Fruit fly (Drosophila melanogaster) whole organism, embryonic: ENCODE measurements around the gene st.

ENCODE experiments used
- Abd-B ChIP-seq: fragments of 200-800 bp; sonication (Bioruptor generic); optimal IDR thresholded peaks from 2 replicates; lab custom pipeline; 2018; ENCODE audit warnings: missing biosample characterization, mild to moderate bottlenecking, missing genetic modification characterization, moderate library complexity
- Ada2b ChIP-seq: fragments of 200-800 bp; sonication (Bioruptor generic); IDR thresholded peaks from 2 replicates; pipeline ENCODE4 v1.3.6; 2022; ENCODE audit warnings: missing biosample characterization, missing genetic modification characterization
- Awh ChIP-seq: fragments of 200-800 bp; sonication (Bioruptor generic); IDR thresholded peaks from 2 replicates; pipeline ENCODE4, ENCODE4 v1.3.6; 2022; ENCODE audit warnings: missing biosample characterization, missing genetic modification characterization
- CG10209 ChIP-seq: fragments of 200-800 bp; sonication (Bioruptor generic); optimal IDR thresholded peaks from 3 replicates; lab custom pipeline; 2017; ENCODE audit warnings: missing biosample characterization, mild to moderate bottlenecking, missing genetic modification characterization, missing genetic modification reagents
- CG10366 ChIP-seq: fragments of 200-800 bp; sonication (Bioruptor generic); IDR thresholded peaks from 2 replicates; pipeline ENCODE4 v1.3.6; 2022; ENCODE audit warnings: missing biosample characterization, missing genetic modification characterization
- CG13624 ChIP-seq: fragments of 200-800 bp; sonication (Bioruptor generic); optimal IDR thresholded peaks from 2 replicates; lab custom pipeline; 2016; ENCODE audit warnings: missing biosample characterization, missing genetic modification characterization
- CG13775 ChIP-seq: fragments of 200-800 bp; sonication (Bioruptor generic); optimal IDR thresholded peaks from 3 replicates; lab custom pipeline; 2017; ENCODE audit warnings: missing biosample characterization, mild to moderate bottlenecking, missing genetic modification characterization
- CG1603 ChIP-seq: fragments of 200-800 bp; sonication (Bioruptor generic); optimal IDR thresholded peaks from 2 replicates; lab custom pipeline; 2019; ENCODE audit warnings: missing biosample characterization, mild to moderate bottlenecking, missing genetic modification characterization, moderate library complexity
- CG1647 ChIP-seq: fragments of 200-800 bp; sonication (Bioruptor generic); optimal IDR thresholded peaks from 3 replicates; lab custom pipeline; 2016; ENCODE audit warnings: missing biosample characterization, missing genetic modification characterization
- CG17186 ChIP-seq: fragments of 200-800 bp; sonication (Bioruptor generic); optimal IDR thresholded peaks from 3 replicates; lab custom pipeline; 2017; ENCODE audit warnings: missing biosample characterization, missing genetic modification reagents, missing genetic modification characterization
- CG17361 ChIP-seq: fragments of 200-800 bp; sonication (Bioruptor generic); IDR thresholded peaks from 3 replicates; pipeline ENCODE4 v1.3.6; 2022; ENCODE audit warnings: missing biosample characterization, missing genetic modification characterization
- CG17802 ChIP-seq: fragments of 200-800 bp; sonication (Bioruptor generic); optimal IDR thresholded peaks from 2 replicates; lab custom pipeline; 2018; ENCODE audit warnings: missing biosample characterization, mild to moderate bottlenecking, missing genetic modification characterization, moderate library complexity
- CG18262 ChIP-seq: fragments of 200-800 bp; optimal IDR thresholded peaks from 3 replicates; lab custom pipeline; 2019; ENCODE audit warnings: missing biosample characterization, mild to moderate bottlenecking, missing genetic modification characterization, moderate library complexity
- CG1832 ChIP-seq: fragments of 200-800 bp; sonication (Bioruptor generic); optimal IDR thresholded peaks from 2 replicates; lab custom pipeline; 2017; ENCODE audit warnings: missing biosample characterization, mild to moderate bottlenecking, missing genetic modification characterization, inconsistent platforms
- CG4360 ChIP-seq: fragments of 200-800 bp; sonication (Bioruptor generic); IDR thresholded peaks from 2 replicates; pipeline ENCODE4 v1.3.6; 2022; ENCODE audit warnings: missing biosample characterization, missing genetic modification characterization
- CG4730 ChIP-seq: fragments of 200-800 bp; sonication (Bioruptor generic); IDR thresholded peaks from 2 replicates; pipeline ENCODE4 v1.3.6; 2022; ENCODE audit warnings: missing biosample characterization, missing genetic modification characterization
- CG5245 ChIP-seq: fragments of 200-800 bp; sonication (Bioruptor generic); optimal IDR thresholded peaks from 3 replicates; lab custom pipeline; 2016; ENCODE audit warnings: missing biosample characterization, missing genetic modification characterization
- CG9727 ChIP-seq: fragments of 200-800 bp; sonication (Bioruptor generic); optimal IDR thresholded peaks from 3 replicates; lab custom pipeline; 2017; ENCODE audit warnings: missing biosample characterization, mild to moderate bottlenecking, missing genetic modification characterization
- Chrac-16 ChIP-seq: fragments of 200-800 bp; sonication (Bioruptor generic); optimal IDR thresholded peaks from 3 replicates; lab custom pipeline; 2016; ENCODE audit warnings: missing biosample characterization, missing genetic modification characterization
- E2f1 ChIP-seq: fragments of 200-800 bp; sonication (Bioruptor generic); IDR thresholded peaks from 2 replicates; pipeline ENCODE4 v1.3.6; 2022; ENCODE audit warnings: missing biosample characterization, missing genetic modification characterization
- HmgD ChIP-seq: fragments of 200-800 bp; sonication (Bioruptor generic); optimal IDR thresholded peaks from 3 replicates; lab custom pipeline; 2016; ENCODE audit warnings: missing biosample characterization, missing genetic modification characterization
- Hsf ChIP-seq: fragments of 200-800 bp; sonication (Bioruptor generic); optimal IDR thresholded peaks from 3 replicates; lab custom pipeline; 2016; ENCODE audit warnings: missing biosample characterization, missing genetic modification characterization
- Max ChIP-seq: fragments of 200-800 bp; sonication (Bioruptor generic); optimal IDR thresholded peaks from 2 replicates; lab custom pipeline; 2016; ENCODE audit warnings: missing biosample characterization, mild to moderate bottlenecking, missing genetic modification characterization
- Oli ChIP-seq: fragments of 200-800 bp; sonication (Bioruptor generic); optimal IDR thresholded peaks from 2 replicates; lab custom pipeline; 2018; ENCODE audit warnings: missing biosample characterization, mild to moderate bottlenecking, missing genetic modification characterization, moderate library complexity
- Ptx1 ChIP-seq: fragments of 200-800 bp; sonication (Bioruptor generic); IDR thresholded peaks from 2 replicates; pipeline ENCODE4 v1.3.6; 2022; ENCODE audit warnings: missing biosample characterization, missing genetic modification characterization
- Trl ChIP-seq, 3 experiments: fragments of >200 bp in 2 of 3; fragments of 200-800 bp in 1 of 3; sonication (Bioruptor generic) in 1 of 3; optimal IDR thresholded peaks; 2 replicates in 1 of 3; 3 replicates in 2 of 3; lab custom pipeline; 2016 to 2017; ENCODE audit warnings: missing biosample characterization in 1 of 3, missing genetic modification characterization in 1 of 3
- Xbp1 ChIP-seq: fragments of 200-800 bp; sonication (Bioruptor generic); optimal IDR thresholded peaks from 3 replicates; lab custom pipeline; 2016; ENCODE audit warnings: missing biosample characterization, mild to moderate bottlenecking, missing genetic modification characterization
- dmrt11E ChIP-seq: fragments of 200-800 bp; sonication (Bioruptor generic); optimal IDR thresholded peaks from 3 replicates; lab custom pipeline; 2018; ENCODE audit warnings: missing biosample characterization, mild to moderate bottlenecking, missing genetic modification characterization, moderate library complexity
- ewg ChIP-seq: fragments of 200-800 bp; sonication (Bioruptor generic); optimal IDR thresholded peaks from 3 replicates; lab custom pipeline; 2017; ENCODE audit warnings: mild to moderate bottlenecking, missing biosample characterization, missing genetic modification reagents, missing genetic modification characterization
- gem ChIP-seq: fragments of 200-800 bp; sonication (Bioruptor generic); optimal IDR thresholded peaks from 2 replicates; lab custom pipeline; 2019; ENCODE audit warnings: missing biosample characterization, mild to moderate bottlenecking, missing genetic modification characterization, moderate library complexity
- grau ChIP-seq: fragments of 200-800 bp; optimal IDR thresholded peaks from 3 replicates; lab custom pipeline; 2019; ENCODE audit warnings: missing biosample characterization, mild to moderate bottlenecking, missing genetic modification characterization, moderate library complexity
- gro ChIP-seq: fragments of 200-800 bp; sonication (Bioruptor generic); optimal IDR thresholded peaks from 2 replicates; lab custom pipeline; 2016; ENCODE audit warnings: missing biosample characterization, missing genetic modification characterization
- hbn ChIP-seq: fragments of 200-800 bp; sonication (Bioruptor generic); IDR thresholded peaks from 2 replicates; pipeline ENCODE4 v1.3.6; 2022; ENCODE audit warnings: missing biosample characterization, missing genetic modification characterization; ENCODE audit not compliant: partially characterized antibody
- hkb ChIP-seq, 2 experiments: fragments of 200-800 bp in 1 of 2; fragments of >200 bp in 1 of 2; sonication (Bioruptor generic) in 1 of 2; IDR thresholded peaks in 1 of 2; optimal IDR thresholded peaks in 1 of 2; 2 replicates each; pipeline versions ENCODE4 v1.3.6 to Lab custom; 2017 to 2022; ENCODE audit warnings: missing biosample characterization in 1 of 2, missing genetic modification characterization in 1 of 2
- kni ChIP-seq: fragments of 200-800 bp; sonication (Bioruptor generic); optimal IDR thresholded peaks from 3 replicates; lab custom pipeline; 2017; ENCODE audit warnings: mild to moderate bottlenecking, missing biosample characterization, missing genetic modification reagents, missing genetic modification characterization
- lilli ChIP-seq: fragments of 200-800 bp; sonication (Bioruptor generic); optimal IDR thresholded peaks from 3 replicates; lab custom pipeline; 2016; ENCODE audit warnings: missing biosample characterization, missing genetic modification characterization
- lola ChIP-seq, 3 experiments: fragments of >200 bp in 2 of 3; fragments of 200-800 bp in 1 of 3; sonication (Bioruptor generic) in 1 of 3; optimal IDR thresholded peaks; 2 replicates each; lab custom pipeline; 2017 to 2019; ENCODE audit warnings: missing biosample characterization in 3 of 3, missing genetic modification characterization in 3 of 3, mild to moderate bottlenecking in 1 of 3, moderate library complexity in 1 of 3
- mld ChIP-seq: fragments of 200-800 bp; sonication (Bioruptor generic); IDR thresholded peaks from 3 replicates; pipeline ENCODE4 v1.3.6; 2022; ENCODE audit warnings: missing biosample characterization, missing genetic modification characterization; ENCODE audit not compliant: partially characterized antibody
- oc ChIP-seq: fragments of 200-800 bp; sonication (Bioruptor generic); optimal IDR thresholded peaks from 2 replicates; lab custom pipeline; 2018; ENCODE audit warnings: missing biosample characterization, mild to moderate bottlenecking, missing genetic modification characterization, moderate library complexity
- pan ChIP-seq, 4 experiments: fragments of >200 bp in 3 of 4; fragments of 200-800 bp in 1 of 4; sonication (Bioruptor generic) in 1 of 4; optimal IDR thresholded peaks in 3 of 4; IDR thresholded peaks in 1 of 4; 2 replicates each; pipeline versions ENCODE4 v1.3.6 to Lab custom; 2017 to 2022; ENCODE audit warnings: missing biosample characterization in 2 of 4, missing genetic modification characterization in 2 of 4, mixed read lengths in 1 of 4
- pzg ChIP-seq: fragments of 200-800 bp; sonication (Bioruptor generic); optimal IDR thresholded peaks from 3 replicates; lab custom pipeline; 2018; ENCODE audit warnings: missing biosample characterization, mild to moderate bottlenecking, missing genetic modification characterization, moderate library complexity
- ranshi ChIP-seq: fragments of 200-800 bp; sonication (Bioruptor generic); IDR thresholded peaks from 2 replicates; pipeline ENCODE4 v1.3.6; 2022; ENCODE audit warnings: missing biosample characterization, missing genetic modification characterization
- sim ChIP-seq: fragments of 200-800 bp; sonication (Bioruptor generic); IDR thresholded peaks from 2 replicates; pipeline ENCODE4 v1.3.6; 2022; ENCODE audit warnings: missing biosample characterization, missing genetic modification characterization
- slbo ChIP-seq: fragments of 200-800 bp; sonication (Bioruptor generic); IDR thresholded peaks from 2 replicates; pipeline ENCODE4 v1.3.6; 2022; ENCODE audit warnings: missing biosample characterization, missing genetic modification characterization
- unpg ChIP-seq: fragments of 200-800 bp; sonication (Bioruptor generic); optimal IDR thresholded peaks from 3 replicates; lab custom pipeline; 2018; ENCODE audit warnings: missing biosample characterization, mild to moderate bottlenecking, missing genetic modification characterization, moderate library complexity

Gene st

dm6 chr3L:16451887-16452751 lies 45.3 kb upstream of the st start, which contains the start of gene dsx-c73A (continued):
- TF ChIP-seq ewg (GFP tag; lab: Kevin White, UChicago) (peak; percentile 10), grau (peak; percentile 48), gem (peak; percentile 56), CG10366 (GFP tag; lab: Robert Waterston, UW) (peak; percentile 34; the same call in 1 of the 2 replicates), CG4360 (GFP tag; lab: Robert Waterston, UW) (peak; percentile 29; the same call in 1 of the 2 replicates), Abd-B (peak; percentile 33), HmgD (GFP tag; lab: Kevin White, UChicago) (no peak), CG17361 (GFP tag; lab: Robert Waterston, UW) (0 out of 3 replicates have a peak, but pooled peaks have one; percentile 20), oc (tag; lab: Kevin White, UChicago) (peak; percentile 5), Hsf (GFP tag; lab: Kevin White, UChicago) (peak; percentile 4), Oli (tag; lab: Kevin White, UChicago) (peak; percentile 60), pan (optimal IDR thresholded peaks at IDR 0.05; lab: Kevin White, UChicago) (no peak), pan (GFP tag; optimal IDR thresholded peaks at IDR 0.05 in 1 of 2, IDR thresholded peaks at IDR 0.05 in 1 of 2) (peak in 1 of 2 experiments; percentile 27), Awh (GFP tag; lab: Robert Waterston, UW) (0 out of 2 replicates have a peak, but pooled peaks have one; percentile 37), slbo (GFP tag; lab: Robert Waterston, UW) (peak; percentile 16; the same call in 1 of the 2 replicates), CG17186 (GFP tag; lab: Kevin White, UChicago) (no peak), hkb (optimal IDR thresholded peaks at IDR 0.05; lab: Kevin White, UChicago) (no peak), hkb (GFP tag; IDR thresholded peaks at IDR 0.05; lab: Robert Waterston, UW) (0 out of 2 replicates have a peak, but pooled peaks have one; percentile 17), dmrt11E (tag; lab: Kevin White, UChicago) (peak; percentile 65), pzg (GFP tag; lab: Kevin White, UChicago) (no peak), CG10209 (GFP tag; lab: Kevin White, UChicago) (peak; percentile 18), Trl (optimal IDR thresholded peaks at IDR 0.05; lab: Kevin White, UChicago) (peak; percentile 40 to 70), Trl (GFP tag; optimal IDR thresholded peaks at IDR 0.05; lab: Kevin White, UChicago) (no peak), unpg (GFP tag; lab: Kevin White, UChicago) (peak; percentile 42), gro (GFP tag; lab: Kevin White, UChicago) (no peak), hbn (GFP tag; lab: Robert Waterston, UW) (peak; percentile 24; the same call in 1 of the 2 replicates), mld (GFP tag; lab: Robert Waterston, UW) (no peak), CG1603 (peak; percentile 5), Chrac-16 (GFP tag; lab: Kevin White, UChicago) (peak; percentile 25), CG5245 (GFP tag; lab: Kevin White, UChicago) (peak; percentile 21), CG9727 (peak; percentile 35), kni (peak; percentile 45), Xbp1 (GFP tag; lab: Kevin White, UChicago) (peak; percentile 46), CG13624 (GFP tag; lab: Kevin White, UChicago) (peak; percentile 35), CG1647 (no peak), CG4730 (GFP tag; lab: Robert Waterston, UW) (peak; percentile 29; the same call in 1 of the 2 replicates), CG18262 (tag; lab: Kevin White, UChicago) (peak; percentile 60), Max (GFP tag; lab: Kevin White, UChicago) (peak; percentile 5), ranshi (0 out of 2 replicates have a peak, but pooled peaks have one; percentile 20), CG17802 (tag; lab: Kevin White, UChicago) (peak; percentile 6), Ptx1 (GFP tag; lab: Robert Waterston, UW) (no peak), lola (GFP tag; optimal IDR thresholded peaks at IDR 0.05; lab: Kevin White, UChicago) (peak in 1 of 3 experiments; percentile 74), lilli (peak; percentile 27), Ada2b (0 out of 2 replicates have a peak, but pooled peaks have one; percentile 25), sim (GFP tag; lab: Robert Waterston, UW) (0 out of 2 replicates have a peak, but pooled peaks have one; percentile 36), E2f1 (GFP tag; lab: Robert Waterston, UW) (0 out of 2 replicates have a peak, but pooled peaks have one; percentile 11), CG1832 (GFP tag; lab: Kevin White, UChicago) (no peak), CG13775 (GFP tag; lab: Kevin White, UChicago) (peak; percentile 38)
